Worm (Caenorhabditis elegans) whole organism, young adult: ENCODE measurements around the gene C34D4.3.

Experiments
- B0336.3 ChIP-seq: fragments of 200-800 bp; sonication (Bioruptor generic); IDR thresholded peaks from 2 replicates; pipeline ENCODE4 v1.3.6; 2022; ENCODE audit warnings: missing genetic modification characterization, missing compliant biosample characterization
- C06A6.2 ChIP-seq: fragments of 200-800 bp; sonication (Bioruptor generic); conservative IDR thresholded peaks from 2 replicates; pipeline ENCODE4 v1.3.6; 2022; ENCODE audit warnings: missing genetic modification characterization, missing compliant biosample characterization
- C17E4.6 ChIP-seq: fragments of 200-800 bp; sonication (Bioruptor generic); IDR thresholded peaks from 2 replicates; pipeline ENCODE4 v1.3.6; 2022; ENCODE audit warnings: missing genetic modification reagents, missing genetic modification characterization, missing compliant biosample characterization
- D2030.7 ChIP-seq: fragments of 200-800 bp; sonication (Bioruptor generic); IDR thresholded peaks from 2 replicates; pipeline ENCODE4 v1.3.6; 2022; ENCODE audit warnings: missing genetic modification reagents, missing genetic modification characterization, missing compliant biosample characterization
- F57A8.1 ChIP-seq: fragments of 200-800 bp; sonication (Bioruptor generic); optimal IDR thresholded peaks from 2 replicates; lab custom pipeline; 2018; ENCODE audit warnings: mild to moderate bottlenecking, missing genetic modification characterization, moderate library complexity, missing compliant biosample characterization
- K12H6.12 ChIP-seq: fragments of 200-800 bp; sonication (Bioruptor generic); optimal IDR thresholded peaks from 2 replicates; lab custom pipeline; 2018; ENCODE audit warnings: mild to moderate bottlenecking, missing genetic modification characterization, missing compliant biosample characterization
- Y67H2A.10 ChIP-seq: fragments of 200-800 bp; sonication (Bioruptor generic); conservative IDR thresholded peaks from 2 replicates; pipeline ENCODE4 v1.3.6; 2022; ENCODE audit warnings: missing genetic modification reagents, missing genetic modification characterization, missing compliant biosample characterization
- ZK185.1 ChIP-seq: sonication (generic microtip); optimal IDR thresholded peaks from 2 replicates; lab custom pipeline; 2016; ENCODE audit warnings: mild to moderate bottlenecking, missing genetic modification characterization, missing compliant biosample characterization; ENCODE audit not compliant: poor library complexity, severe bottlenecking
- aptf-2 ChIP-seq: fragments of 200-800 bp; sonication (Bioruptor generic); conservative IDR thresholded peaks from 2 replicates; pipeline ENCODE4 v1.3.6; 2022; ENCODE audit warnings: missing genetic modification reagents, missing genetic modification characterization, missing compliant biosample characterization
- attf-3 ChIP-seq: fragments of 200-800 bp; sonication (Bioruptor generic); conservative IDR thresholded peaks from 2 replicates; pipeline ENCODE4 v1.3.6; 2022; ENCODE audit warnings: missing genetic modification reagents, missing genetic modification characterization, missing compliant biosample characterization
- cebp-1 ChIP-seq, 2 experiments: fragments of 200-800 bp in 1 of 2; sonication (Bioruptor generic) in 1 of 2; sonication (generic microtip) in 1 of 2; IDR thresholded peaks in 1 of 2; optimal IDR thresholded peaks in 1 of 2; 2 replicates each; pipeline versions ENCODE4 v1.3.6 to Lab custom; 2017 to 2022; ENCODE audit warnings: missing compliant biosample characterization in 2 of 2, missing genetic modification characterization in 2 of 2, mild to moderate bottlenecking in 1 of 2, missing genetic modification reagents in 1 of 2, moderate library complexity in 1 of 2
- ceh-100 ChIP-seq: fragments of 200-800 bp; sonication (Bioruptor generic); IDR thresholded peaks from 2 replicates; pipeline ENCODE4 v1.3.6; 2022; ENCODE audit warnings: missing genetic modification reagents, missing genetic modification characterization, missing compliant biosample characterization
- dpl-1 ChIP-seq: fragments of 150-350 bp; optimal IDR thresholded peaks from 2 replicates; lab custom pipeline; 2014; ENCODE audit warnings: missing biosample characterization, missing genetic modification reagents, missing genetic modification characterization
- efl-1 ChIP-seq: fragments of 150-350 bp; optimal IDR thresholded peaks from 2 replicates; lab custom pipeline; 2014; ENCODE audit warnings: missing biosample characterization, missing genetic modification reagents, missing genetic modification characterization
- egl-18 ChIP-seq: fragments of 200-800 bp; sonication (Bioruptor generic); IDR thresholded peaks from 2 replicates; pipeline ENCODE4 v1.3.6; 2022; ENCODE audit warnings: missing genetic modification reagents, missing genetic modification characterization, missing compliant biosample characterization
- fkh-3 ChIP-seq: sonication (generic microtip); optimal IDR thresholded peaks from 2 replicates; lab custom pipeline; 2016; ENCODE audit warnings: mild to moderate bottlenecking, missing genetic modification characterization, missing compliant biosample characterization
- hlh-12 ChIP-seq: sonication (generic microtip); optimal IDR thresholded peaks from 2 replicates; lab custom pipeline; 2016; ENCODE audit warnings: missing genetic modification characterization, missing compliant biosample characterization
- hmg-1.2 ChIP-seq: fragments of 200-800 bp; sonication (Bioruptor generic); IDR thresholded peaks from 2 replicates; pipeline ENCODE4 v1.3.6; 2022; ENCODE audit warnings: missing genetic modification reagents, missing genetic modification characterization, missing compliant biosample characterization
- let-526 ChIP-seq: fragments of 200-800 bp; sonication (Bioruptor generic); IDR thresholded peaks from 2 replicates; pipeline ENCODE4 v1.3.6; 2022; ENCODE audit warnings: missing genetic modification reagents, missing genetic modification characterization, missing compliant biosample characterization
- lir-1 ChIP-seq: fragments of 200-800 bp; sonication (Bioruptor generic); conservative IDR thresholded peaks from 2 replicates; pipeline ENCODE4 v1.3.6; 2022; ENCODE audit warnings: missing genetic modification reagents, missing genetic modification characterization, missing compliant biosample characterization
- madf-10 ChIP-seq: sonication (generic microtip); optimal IDR thresholded peaks from 2 replicates; lab custom pipeline; 2016; ENCODE audit warnings: mild to moderate bottlenecking, missing genetic modification characterization, missing compliant biosample characterization
- madf-6 ChIP-seq: fragments of 200-800 bp; sonication (Bioruptor generic); IDR thresholded peaks from 2 replicates; pipeline ENCODE4 v1.3.6; 2022; ENCODE audit warnings: missing genetic modification reagents, missing genetic modification characterization, missing compliant biosample characterization
- madf-8 ChIP-seq: fragments of 200-800 bp; sonication (Bioruptor generic); conservative IDR thresholded peaks from 2 replicates; pipeline ENCODE4 v1.3.6; 2022; ENCODE audit warnings: missing genetic modification reagents, missing genetic modification characterization, missing compliant biosample characterization
- nhr-179 ChIP-seq: sonication (generic microtip); optimal IDR thresholded peaks from 2 replicates; lab custom pipeline; 2016; ENCODE audit warnings: mild to moderate bottlenecking, missing genetic modification characterization, missing compliant biosample characterization
- nhr-90 ChIP-seq: sonication (generic microtip); optimal IDR thresholded peaks from 2 replicates; lab custom pipeline; 2016; ENCODE audit warnings: missing genotype, mild to moderate bottlenecking, missing genetic modification characterization, missing compliant biosample characterization
- rec-8 ChIP-seq, 2 experiments: sonication (generic microtip); optimal IDR thresholded peaks; 2 replicates each; lab custom pipeline; 2016; ENCODE audit warnings: mild to moderate bottlenecking in 2 of 2, missing genetic modification characterization in 2 of 2, missing genetic modification reagents in 2 of 2, missing genotype in 2 of 2, missing biosample characterization in 1 of 2, missing compliant biosample characterization in 1 of 2, moderate library complexity in 1 of 2
- snpc-4 ChIP-seq, 5 experiments: fragments of 150-350 bp in 1 of 5; sonication (generic microtip) in 4 of 5; optimal IDR thresholded peaks; 2 replicates each; lab custom pipeline; 2014 to 2018; ENCODE audit warnings: missing genetic modification characterization in 5 of 5, missing biosample characterization in 3 of 5, antibody characterized with exemption in 2 of 5, mild to moderate bottlenecking in 2 of 5, missing compliant biosample characterization in 2 of 5, missing genotype in 2 of 5, moderate library complexity in 2 of 5, missing genetic modification reagents in 1 of 5
- unc-62 ChIP-seq: fragments of 150-350 bp; optimal IDR thresholded peaks from 2 replicates; lab custom pipeline; 2014; ENCODE audit warnings: missing biosample characterization, missing genetic modification reagents, missing genetic modification characterization
- ztf-28 ChIP-seq: fragments of 200-800 bp; sonication (Bioruptor generic); IDR thresholded peaks from 2 replicates; pipeline ENCODE4 v1.3.6; 2022; ENCODE audit warnings: missing genetic modification reagents, missing genetic modification characterization, missing compliant biosample characterization

The C34D4.3 gene

DNA sequence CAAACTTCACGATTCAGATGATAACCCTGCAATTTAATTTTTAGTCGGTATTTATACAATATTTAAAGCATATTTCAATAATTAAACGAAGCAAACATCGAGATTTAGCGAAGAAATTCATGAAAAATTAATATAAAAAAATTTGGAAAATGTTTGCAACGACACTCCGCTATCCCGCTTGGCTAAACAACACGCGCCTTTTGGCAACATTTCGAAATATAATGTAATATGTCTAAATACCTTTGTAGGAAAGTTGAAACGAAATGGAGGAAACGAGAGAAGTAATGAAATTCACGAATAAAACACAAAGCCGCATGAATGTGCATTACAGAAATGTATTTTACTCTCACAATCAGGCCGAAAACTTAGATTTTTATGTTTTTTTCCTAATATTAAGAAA lies 12.3 kb downstream of the C34D4.3 start, which contains the start of gene rpc-1:
TSS of gene rpc-1 (minus strand) at position 26 of the 400 bp plus-strand sequence.
- no peak for TF ChIP-seq egl-18 (GFP tag; lab: Robert Waterston, UW)
- peak; percentile 91 for TF ChIP-seq attf-3 (GFP tag; lab: Robert Waterston, UW)
- TF ChIP-seq cebp-1 (GFP tag; IDR thresholded peaks at IDR 0.05; lab: Robert Waterston, UW) = peak; percentile 43; the same call in 1 of the 2 replicates
- peak; percentile 88 for TF ChIP-seq cebp-1 (tag; optimal IDR thresholded peaks at IDR 0.05; lab: Kevin White, UChicago)

ce11 chrIV:7166553-7166952 lies 13.1 kb downstream of the C34D4.3 start, which contains the start of gene C42D4.18:
Gene C42D4.18, plus strand, starts transcription at chrIV:7166783.
- no peak for TF ChIP-seq snpc-4 (GFP tag; optimal IDR thresholded peaks at IDR 0.05; lab: Kevin White, UChicago)
- TF ChIP-seq snpc-4 (tag; optimal IDR thresholded peaks at IDR 0.05; lab: Kevin White, UChicago) = no peak
- peak; percentile 90 for TF ChIP-seq hmg-1.2 (GFP tag; lab: Robert Waterston, UW)
- no peak for TF ChIP-seq C17E4.6

ce11 chrIV:7167983-7168760 lies 14.7 kb downstream of the C34D4.3 start, which contains the start of gene skr-16:
Gene skr-16, plus strand, starts transcription at chrIV:7168710.
- no peak for TF ChIP-seq ZK185.1 (tag; lab: Kevin White, UChicago)
- no peak for TF ChIP-seq efl-1
- TF ChIP-seq lir-1 (GFP tag; lab: Robert Waterston, UW) = no peak
- TF ChIP-seq dpl-1 (GFP tag; lab: Kevin White, UChicago) = no peak
- TF ChIP-seq hlh-12 (tag; lab: Kevin White, UChicago) = no peak
- TF ChIP-seq Y67H2A.10 (GFP tag; lab: Robert Waterston, UW) = no peak
- TF ChIP-seq B0336.3 (GFP tag; lab: Robert Waterston, UW) = no peak
- TF ChIP-seq nhr-90 = no peak
- no peak for TF ChIP-seq madf-6 (GFP tag; lab: Robert Waterston, UW)
- TF ChIP-seq let-526 (GFP tag; lab: Robert Waterston, UW) = no peak
- no peak for TF ChIP-seq D2030.7
- no peak for TF ChIP-seq C06A6.2
- no peak for TF ChIP-seq madf-8 (GFP tag; lab: Robert Waterston, UW)

DNA sequence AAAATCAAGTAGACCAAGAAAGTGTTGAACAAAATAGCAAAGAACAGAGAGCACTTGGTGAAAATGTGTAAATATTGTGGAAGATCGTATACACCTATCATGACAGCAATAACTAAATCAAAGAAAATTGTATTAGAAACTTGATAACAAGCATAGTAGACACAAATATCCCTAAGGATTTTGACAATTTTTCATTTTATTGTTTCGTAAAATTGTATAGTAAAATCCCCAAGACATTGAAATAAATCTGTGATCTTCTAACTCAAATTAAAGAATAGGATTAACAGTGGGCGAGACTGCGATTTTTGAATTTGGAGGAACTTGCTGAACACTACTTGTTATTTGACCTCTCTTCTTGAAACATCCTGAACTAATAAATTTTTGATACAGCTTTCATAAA lies 17.8 kb downstream of the C34D4.3 start, which contains the start of gene str-220:
TSS of gene str-220 (minus strand) at position 101 of the 400 bp plus-strand sequence.
- no peak for TF ChIP-seq rec-8 (tag; optimal IDR thresholded peaks at IDR 0.05; lab: Kevin White, UChicago)
- TF ChIP-seq, all 124 proteins: peak for 0

DNA sequence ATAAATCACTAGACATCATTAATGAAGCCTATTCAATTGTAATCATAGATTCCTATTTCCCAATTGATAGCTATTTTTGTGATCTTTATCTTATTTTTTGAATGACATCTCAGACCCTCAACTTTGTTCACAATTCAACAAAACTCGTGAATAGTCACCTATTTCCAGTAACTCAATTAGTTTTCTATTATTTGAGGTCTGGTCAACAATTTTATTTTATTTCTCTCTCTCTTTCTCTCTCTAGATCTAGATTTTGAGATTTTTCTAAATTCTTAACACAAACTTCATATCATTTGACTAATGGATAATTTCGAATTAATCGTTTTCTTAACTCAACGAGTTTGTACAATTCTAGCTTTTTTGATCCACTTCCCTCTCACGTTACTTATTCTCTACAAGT lies 20.0 kb downstream of the C34D4.3 start, which contains the start of gene str-1:
TSS of gene str-1 (plus strand) at position 301 of the 400 bp plus-strand sequence.
- TF ChIP-seq fkh-3 (tag; lab: Kevin White, UChicago) = no peak
- TF ChIP-seq aptf-2 (GFP tag; lab: Robert Waterston, UW) = no peak

DNA sequence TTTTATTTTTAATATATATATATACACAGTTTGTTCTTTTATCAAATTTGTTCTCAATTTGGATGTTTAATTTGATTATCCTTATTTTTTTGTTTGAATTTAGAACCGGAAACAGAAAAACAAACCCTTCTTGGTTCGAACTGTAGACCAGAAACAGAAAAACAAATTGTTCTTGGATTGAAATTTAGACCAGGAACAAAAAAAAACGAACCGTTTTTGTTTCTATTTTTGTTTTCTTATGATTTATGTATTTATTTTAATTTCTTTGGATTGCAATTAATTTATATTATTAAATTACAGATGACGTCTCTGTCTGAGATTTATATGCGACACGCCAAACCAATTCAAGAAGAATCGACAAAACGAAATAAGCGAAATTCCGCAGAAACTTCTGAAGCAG lies 21.9 kb downstream of the C34D4.3 start, which contains the start of gene C42D4.19:
TSS of gene C42D4.19 (plus strand) at position 301 of the 400 bp plus-strand sequence.
- no peak for TF ChIP-seq unc-62 (GFP tag; lab: Kevin White, UChicago)

- no peak for TF ChIP-seq madf-10 (tag; lab: Kevin White, UChicago)
- no peak for TF ChIP-seq F57A8.1
- TF ChIP-seq nhr-179 (tag; lab: Kevin White, UChicago) = no peak
- no peak for TF ChIP-seq ztf-28 (GFP tag; lab: Robert Waterston, UW)
- TF ChIP-seq ceh-100 (GFP tag; lab: Robert Waterston, UW) = no peak
- no peak for TF ChIP-seq K12H6.12 (tag; lab: Kevin White, UChicago)
- TF ChIP-seq, all 124 proteins: peak for 0
These were observed 23.4 kb downstream of the C34D4.3 start, which contains the start of gene str-44 for ce11 chrIV:7176887-7177286. Gene str-44, plus strand, starts transcription at chrIV:7177187.
